Worm (Caenorhabditis elegans) whole organism, late embryonic: ENCODE results near the gene mct-5.
"Not testable (repeated sequence)": the region's sequence is repeated elsewhere in the genome, so short reads cannot be mapped to it uniquely, and the experiment has no call there.

Source experiments
- ama-1 ChIP-seq: fragments of 150-350 bp; optimal IDR thresholded peaks from 2 replicates; lab custom pipeline; 2014
- ceh-18 ChIP-seq: sonication (generic microtip); optimal IDR thresholded peaks from 2 replicates; lab custom pipeline; 2016; ENCODE audit warnings: missing genetic modification characterization, missing compliant biosample characterization
- ceh-48 ChIP-seq: sonication (generic microtip); optimal IDR thresholded peaks from 2 replicates; lab custom pipeline; 2016; ENCODE audit warnings: missing genetic modification characterization, inconsistent platforms, missing compliant biosample characterization
- eyg-1 ChIP-seq: sonication (generic microtip); optimal IDR thresholded peaks from 2 replicates; lab custom pipeline; 2016; ENCODE audit warnings: missing genotype, missing genetic modification characterization, missing compliant biosample characterization
- fkh-6 ChIP-seq: sonication (generic microtip); optimal IDR thresholded peaks from 2 replicates; lab custom pipeline; 2016; ENCODE audit warnings: missing genetic modification characterization, missing compliant biosample characterization
- lin-11 ChIP-seq: fragments of 200-800 bp; sonication (Bioruptor generic); optimal IDR thresholded peaks from 2 replicates; lab custom pipeline; 2018; ENCODE audit warnings: mild to moderate bottlenecking, missing genetic modification characterization, missing compliant biosample characterization
- nfya-1 ChIP-seq: sonication (generic microtip); optimal IDR thresholded peaks from 2 replicates; lab custom pipeline; 2017; ENCODE audit warnings: missing genetic modification characterization, mild to moderate bottlenecking, missing compliant biosample characterization, antibody characterized with exemption, moderate library complexity
- nhr-232 ChIP-seq: sonication (generic microtip); optimal IDR thresholded peaks from 2 replicates; lab custom pipeline; 2016; ENCODE audit warnings: missing genetic modification characterization, missing compliant biosample characterization
- npax-4 ChIP-seq: sonication (generic microtip); optimal IDR thresholded peaks from 2 replicates; lab custom pipeline; 2016; ENCODE audit warnings: missing genetic modification characterization, missing compliant biosample characterization
- rnt-1 ChIP-seq: sonication (generic microtip); optimal IDR thresholded peaks from 2 replicates; lab custom pipeline; 2016; ENCODE audit warnings: missing genetic modification characterization, missing compliant biosample characterization
- sdc-2 ChIP-seq: sonication (generic microtip); optimal IDR thresholded peaks from 2 replicates; lab custom pipeline; 2016; ENCODE audit warnings: missing genotype, missing genetic modification characterization, missing compliant biosample characterization
- unc-55 ChIP-seq: sonication (generic microtip); optimal IDR thresholded peaks from 2 replicates; lab custom pipeline; 2017; ENCODE audit warnings: missing biosample characterization, missing genetic modification reagents, missing genetic modification characterization

ce11 chrII:7084021-7084420, 14.4 kb downstream of the mct-5 start, which contains the start of the genes T02G5.14 and T02G5.15:
- TF ChIP-seq unc-55 (GFP tag; lab: Kevin White, UChicago); ceh-18 (tag; lab: Kevin White, UChicago); eyg-1 (tag; lab: Kevin White, UChicago); ama-1 (lab: Kevin White, UChicago); nhr-232; fkh-6 (tag; lab: Kevin White, UChicago); sdc-2 (tag; lab: Kevin White, UChicago); lin-11 (tag; lab: Kevin White, UChicago); nfya-1 (tag; lab: Kevin White, UChicago); ceh-48 (tag; lab: Kevin White, UChicago); npax-4 (tag; lab: Kevin White, UChicago); rnt-1: not testable (repeated sequence)
